Fruit fly (Drosophila melanogaster) Kc167 (cell line): Measurements from ENCODE around the gene mus101.

Source experiments
- Sin3A ChIP-seq: fragments of >200 bp; optimal IDR thresholded peaks from 2 replicates; lab custom pipeline; 2018; ENCODE audit warnings: missing external identifiers
- h ChIP-seq: fragments of >200 bp; optimal IDR thresholded peaks from 3 replicates; lab custom pipeline; 2018; ENCODE audit warnings: missing external identifiers
- psq ChIP-seq: fragments of >200 bp; optimal IDR thresholded peaks from 2 replicates; lab custom pipeline; 2017; ENCODE audit warnings: missing external identifiers
- ttk ChIP-seq: sonication (Bioruptor generic); optimal IDR thresholded peaks from 2 replicates; lab custom pipeline; 2017; ENCODE audit warnings: missing external identifiers

DNA sequence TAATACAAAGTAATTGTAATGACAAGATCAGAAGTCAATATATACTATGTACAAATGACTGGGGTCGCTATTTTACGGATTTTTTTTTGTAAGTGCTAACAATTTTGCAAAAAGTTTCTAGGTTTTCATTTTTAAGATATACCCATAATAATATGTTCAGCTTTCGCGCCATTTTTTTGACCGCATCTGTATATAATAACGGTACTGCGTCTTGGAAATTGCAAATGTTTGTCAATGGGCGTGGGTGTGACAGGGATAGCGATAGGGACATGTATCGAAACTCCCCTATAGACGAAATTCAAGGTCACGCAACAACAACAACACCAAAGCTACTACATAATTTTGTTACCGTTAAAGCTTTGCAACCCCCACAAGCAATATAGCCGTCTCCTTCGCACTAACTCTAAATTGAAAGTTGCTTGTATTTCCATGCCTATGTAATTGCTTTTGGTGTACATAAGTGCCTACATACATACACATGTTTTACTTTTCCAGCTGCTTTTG, 30.5 kb downstream of the mus101 start:
- TF ChIP-seq psq (lab: Kevin White, UChicago) (no peak), ttk (lab: Kevin White, UChicago) (no peak), Sin3A (lab: Kevin White, UChicago) (no peak), h (no peak)
